Fruit fly (Drosophila melanogaster): ENCODE results near the gene Prosalpha4.
A peak's percentile ranks its signal among the peaks of the same experiment; 100 is the strongest.

The Prosalpha4 gene

DNA sequence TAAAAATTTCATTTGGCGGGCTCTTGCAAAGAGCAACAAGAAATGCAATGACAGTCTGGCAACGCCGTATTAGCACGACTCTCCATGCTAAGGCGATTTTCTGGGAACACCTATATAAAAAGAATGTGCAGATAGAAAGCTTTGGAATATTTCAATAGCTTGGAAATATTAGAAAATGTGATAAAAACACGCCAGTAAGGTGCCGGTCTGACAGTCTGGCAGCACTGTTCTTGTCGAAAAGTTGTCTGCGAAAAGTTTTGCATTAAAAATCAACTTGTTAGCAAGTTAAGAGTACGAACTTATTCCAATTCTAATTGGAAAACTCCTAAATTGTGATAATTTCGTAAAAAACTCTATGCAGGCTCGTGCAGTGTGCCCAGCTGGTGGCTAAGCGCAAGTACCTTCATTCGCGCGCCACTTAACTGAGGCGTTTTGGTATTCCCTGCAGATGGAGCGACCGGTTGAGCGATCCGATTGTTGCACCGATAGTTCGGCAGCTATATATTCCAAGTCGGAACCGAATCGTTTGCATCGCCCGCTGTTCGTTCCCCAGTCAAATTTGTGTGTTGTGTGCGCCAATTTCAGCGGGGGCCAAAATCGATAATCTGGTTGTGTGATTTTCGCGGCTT is 1.9 kb downstream of the Prosalpha4 start, which contains the start of gene eas (continued):
- TF ChIP-seq lilli (GFP tag; optimal IDR thresholded peaks at IDR 0.05) (peak; percentile 43), unc-4 (GFP tag; IDR thresholded peaks at IDR 0.05; ENCODE audit: partially characterized antibody) (peak; percentile 75), CG1647 (GFP tag; optimal IDR thresholded peaks at IDR 0.05) (peak; percentile 5), sug (tag; optimal IDR thresholded peaks at IDR 0.05) (no peak), CG2202 (tag; optimal IDR thresholded peaks at IDR 0.05) (no peak), aop (GFP tag; IDR thresholded peaks at IDR 0.05) (no peak), Mrtf (GFP tag; IDR thresholded peaks at IDR 0.05) (no peak), Ravus (GFP tag; IDR thresholded peaks at IDR 0.05) (no peak), CG9437 (GFP tag; optimal IDR thresholded peaks at IDR 0.05) (no peak), Bdp1 (GFP tag; optimal IDR thresholded peaks at IDR 0.05) (no peak), sens (GFP tag) (peak; percentile 88), sr (GFP tag; IDR thresholded peaks at IDR 0.05) (no peak), Dll (GFP tag; IDR thresholded peaks at IDR 0.05; ENCODE audit: partially characterized antibody) (peak; percentile 64), eve (GFP tag; optimal IDR thresholded peaks at IDR 0.05) (no peak), CG8290 (GFP tag; optimal IDR thresholded peaks at IDR 0.05) (peak; percentile 63), CG8290 (tag; optimal IDR thresholded peaks at IDR 0.05) (peak; percentile 44 to 74), esg (GFP tag; conservative IDR thresholded peaks at IDR 0.05) (no peak), chif (GFP tag; optimal IDR thresholded peaks at IDR 0.05) (no peak), CG12769 (tag; optimal IDR thresholded peaks at IDR 0.05) (no peak), hkb (optimal IDR thresholded peaks at IDR 0.05) (peak; percentile 55), hkb (GFP tag; IDR thresholded peaks at IDR 0.05) (no peak), Sox102F (GFP tag; optimal IDR thresholded peaks at IDR 0.05) (no peak), abd-A (tag; optimal IDR thresholded peaks at IDR 0.05) (no peak), Side (GFP tag; optimal IDR thresholded peaks at IDR 0.05) (peak; percentile 31), CG15514 (GFP tag; optimal IDR thresholded peaks at IDR 0.05) (peak; percentile 97), Opbp (GFP tag; IDR thresholded peaks at IDR 0.05; ENCODE audit: partially characterized antibody) (peak; percentile 75), CG6254 (GFP tag; optimal IDR thresholded peaks at IDR 0.05) (no peak), yki (optimal IDR thresholded peaks at IDR 0.05) (no peak), grau (tag; optimal IDR thresholded peaks at IDR 0.05) (no peak), vnd (GFP tag; IDR thresholded peaks at IDR 0.05; ENCODE audit: partially characterized antibody) (peak; percentile 62; the same call in 2 of the 3 replicates), slp2 (GFP tag; optimal IDR thresholded peaks at IDR 0.05) (no peak), fru (optimal IDR thresholded peaks at IDR 0.05) (no peak), HLH3B (GFP tag; IDR thresholded peaks at IDR 0.05) (no peak), Nf-YC (tag; optimal IDR thresholded peaks at IDR 0.05) (no peak), az2 (GFP tag; optimal IDR thresholded peaks at IDR 0.05) (no peak), zen2 (GFP tag; IDR thresholded peaks at IDR 0.05; ENCODE audit: partially characterized antibody) (no peak; the same call in 2 of the 3 replicates), Kr (GFP tag; optimal IDR thresholded peaks at IDR 0.05) (no peak), ci (GFP tag; IDR thresholded peaks at IDR 0.05) (peak; percentile 74), ken (GFP tag; IDR thresholded peaks at IDR 0.05) (0 out of 3 replicates have a peak, but pooled peaks have one; percentile 10), usp (GFP tag; optimal IDR thresholded peaks at IDR 0.05) (no peak), CG31388 (GFP tag; optimal IDR thresholded peaks at IDR 0.05) (no peak), gcm (GFP tag; optimal IDR thresholded peaks at IDR 0.05) (no peak), CG3407 (GFP tag; optimal IDR thresholded peaks at IDR 0.05) (no peak), CG15696 (tag; optimal IDR thresholded peaks at IDR 0.05) (no peak), gcm2 (GFP tag; optimal IDR thresholded peaks at IDR 0.05) (no peak), prd (optimal IDR thresholded peaks at IDR 0.05) (no peak), prd (GFP tag; IDR thresholded peaks at IDR 0.05) (no peak), Meics (GFP tag; optimal IDR thresholded peaks at IDR 0.05) (no peak), Max (GFP tag; optimal IDR thresholded peaks at IDR 0.05) (peak; percentile 19), CG17568 (GFP tag; optimal IDR thresholded peaks at IDR 0.05) (no peak), CG1602 (GFP tag; optimal IDR thresholded peaks at IDR 0.05) (no peak), Myb (GFP tag; optimal IDR thresholded peaks at IDR 0.05) (peak; percentile 51)
